Fruit fly (Drosophila melanogaster): ENCODE measurements around the gene CG31391.

The CG31391 gene

dm6 chr3R:10684284-10684683 lies 20.6 kb downstream of the CG31391 start (continued):
- TF ChIP-seq Taf1 (GFP tag; IDR thresholded peaks at IDR 0.05) = no peak
- TF ChIP-seq sens-2 (GFP tag; IDR thresholded peaks at IDR 0.05) = peak; percentile 71
- TF ChIP-seq CG9797 (GFP tag; optimal IDR thresholded peaks at IDR 0.05) = no peak
- no peak for TF ChIP-seq CG12744 (GFP tag; optimal IDR thresholded peaks at IDR 0.05)
- TF ChIP-seq CG17186 (GFP tag; optimal IDR thresholded peaks at IDR 0.05) = no peak
- TF ChIP-seq CG13424 (tag; optimal IDR thresholded peaks at IDR 0.05) = peak; percentile 69
- TF ChIP-seq CG12155 (GFP tag; optimal IDR thresholded peaks at IDR 0.05) = peak; percentile 3
- TF ChIP-seq Oaz (GFP tag; IDR thresholded peaks at IDR 0.05) = 0 out of 2 replicates have a peak, but pooled peaks have one; percentile 26
- peak; percentile 50 for TF ChIP-seq bab2 (GFP tag; optimal IDR thresholded peaks at IDR 0.05)
- no peak for TF ChIP-seq CG11085 (GFP tag; IDR thresholded peaks at IDR 0.05)
- peak; percentile 49 for TF ChIP-seq ems (GFP tag; optimal IDR thresholded peaks at IDR 0.05)
- TF ChIP-seq CG3281 (GFP tag; optimal IDR thresholded peaks at IDR 0.05) = peak; percentile 45
- TF ChIP-seq gt (GFP tag; IDR thresholded peaks at IDR 0.05) = 0 out of 2 replicates have a peak, but pooled peaks have one; percentile 30
- peak; percentile 42 for TF ChIP-seq Side (GFP tag; optimal IDR thresholded peaks at IDR 0.05)
- TF ChIP-seq CG6765 (GFP tag; optimal IDR thresholded peaks at IDR 0.05) = no peak
- no peak; the same call in 1 of the 2 replicates for TF ChIP-seq MBD-R2 (GFP tag; IDR thresholded peaks at IDR 0.05)
- peak; percentile 41 for TF ChIP-seq CG13296 (GFP tag; optimal IDR thresholded peaks at IDR 0.05)
- no peak for TF ChIP-seq stwl (tag; optimal IDR thresholded peaks at IDR 0.05)
- no peak for TF ChIP-seq CG15479 (GFP tag; optimal IDR thresholded peaks at IDR 0.05)
- TF ChIP-seq CG8089 (GFP tag; optimal IDR thresholded peaks at IDR 0.05) = no peak
- no peak for TF ChIP-seq Doc3 (GFP tag; IDR thresholded peaks at IDR 0.05; ENCODE audit: partially characterized antibody)
- no peak for TF ChIP-seq Neu2 (GFP tag; optimal IDR thresholded peaks at IDR 0.05; ENCODE audit: borderline replicate concordance)
- peak; percentile 39; the same call in 1 of the 2 replicates for TF ChIP-seq ara (GFP tag; IDR thresholded peaks at IDR 0.05)
- TF ChIP-seq CG9215 (GFP tag; IDR thresholded peaks at IDR 0.05) = peak; percentile 28; the same call in 1 of the 2 replicates
- peak; percentile 56; the same call in 1 of the 2 replicates for TF ChIP-seq dimm (GFP tag; IDR thresholded peaks at IDR 0.05)
- no peak for TF ChIP-seq CG8478 (optimal IDR thresholded peaks at IDR 0.05)
- peak; percentile 56; the same call in 1 of the 2 replicates for TF ChIP-seq H2.0 (GFP tag; IDR thresholded peaks at IDR 0.05)
- peak; percentile 65 for TF ChIP-seq CG18262 (tag; optimal IDR thresholded peaks at IDR 0.05)
- no peak for TF ChIP-seq nom (GFP tag; optimal IDR thresholded peaks at IDR 0.05)
- TF ChIP-seq chn (GFP tag; optimal IDR thresholded peaks at IDR 0.05) = peak; percentile 52
- peak; percentile 59 for TF ChIP-seq CG17829 (tag; optimal IDR thresholded peaks at IDR 0.05)
- TF ChIP-seq ap (GFP tag; IDR thresholded peaks at IDR 0.05) = peak; percentile 56; the same call in 1 of the 2 replicates
- no peak for TF ChIP-seq CG15601 (tag; optimal IDR thresholded peaks at IDR 0.05)
- TF ChIP-seq CG16815 (GFP tag; optimal IDR thresholded peaks at IDR 0.05) = no peak
- TF ChIP-seq Oli (tag; optimal IDR thresholded peaks at IDR 0.05) = peak; percentile 79
- TF ChIP-seq CG4328 (GFP tag; optimal IDR thresholded peaks at IDR 0.05) = no peak
- TF ChIP-seq CG14965 (GFP tag; optimal IDR thresholded peaks at IDR 0.05; ENCODE audit: borderline replicate concordance) = no peak
- TF ChIP-seq ATbp (GFP tag; optimal IDR thresholded peaks at IDR 0.05) = peak; percentile 42
- TF ChIP-seq Vsx1 (GFP tag; optimal IDR thresholded peaks at IDR 0.05) = peak; percentile 13
- no peak for TF ChIP-seq CG13287 (GFP tag; IDR thresholded peaks at IDR 0.05; ENCODE audit: partially characterized antibody)
- peak; percentile 59 for TF ChIP-seq cwo (GFP tag; optimal IDR thresholded peaks at IDR 0.05)
- TF ChIP-seq repo (GFP tag; optimal IDR thresholded peaks at IDR 0.05) = no peak
- TF ChIP-seq HLH54F (GFP tag; optimal IDR thresholded peaks at IDR 0.05) = peak; percentile 32
- no peak for TF ChIP-seq CG3995 (GFP tag; optimal IDR thresholded peaks at IDR 0.05)
- TF ChIP-seq CG5180 (GFP tag; optimal IDR thresholded peaks at IDR 0.05) = peak; percentile 66
- no peak for TF ChIP-seq gcm2 (GFP tag; optimal IDR thresholded peaks at IDR 0.05)
- TF ChIP-seq bowl (GFP tag; IDR thresholded peaks at IDR 0.05) = no peak
- TF ChIP-seq CG7556 (GFP tag; optimal IDR thresholded peaks at IDR 0.05) = peak; percentile 56
- peak; percentile 49 for TF ChIP-seq CG10267 (tag; optimal IDR thresholded peaks at IDR 0.05)
- no peak for TF ChIP-seq CG10565 (GFP tag; optimal IDR thresholded peaks at IDR 0.05)
- 0 out of 2 replicates have a peak, but pooled peaks have one; percentile 34 for TF ChIP-seq CG7372 (GFP tag; IDR thresholded peaks at IDR 0.05)

All from whole organism, embryonic.